Worm (Caenorhabditis elegans) whole organism, L3 larva: Measurements from ENCODE around the gene ZK54.3.

Source experiments
- R02D3.7 ChIP-seq: fragments of 150-350 bp; optimal IDR thresholded peaks from 2 replicates; lab custom pipeline; 2014; ENCODE audit warnings: missing biosample characterization, missing genetic modification characterization
- ZK546.5 ChIP-seq: sonication (generic microtip); optimal IDR thresholded peaks from 2 replicates; lab custom pipeline; 2017; ENCODE audit warnings: missing biosample characterization, missing genetic modification characterization
- aly-2 ChIP-seq: fragments of 150-350 bp; optimal IDR thresholded peaks from 2 replicates; lab custom pipeline; 2014; ENCODE audit warnings: missing biosample characterization, missing genetic modification characterization
- ama-1 ChIP-seq: fragments of 150-350 bp; optimal IDR thresholded peaks from 2 replicates; lab custom pipeline; 2018
- ceh-16 ChIP-seq: sonication (generic microtip); optimal IDR thresholded peaks from 2 replicates; lab custom pipeline; 2017; ENCODE audit warnings: missing biosample characterization, missing genetic modification characterization
- ceh-28 ChIP-seq: fragments of 150-350 bp; optimal IDR thresholded peaks from 2 replicates; lab custom pipeline; 2014; ENCODE audit warnings: missing biosample characterization, missing genetic modification reagents, missing genetic modification characterization
- ceh-9 ChIP-seq: sonication (generic microtip); optimal IDR thresholded peaks from 2 replicates; lab custom pipeline; 2018; ENCODE audit warnings: missing biosample characterization, missing genetic modification characterization
- egl-27 ChIP-seq: sonication (generic microtip); optimal IDR thresholded peaks from 4 replicates; lab custom pipeline; 2017; ENCODE audit warnings: missing biosample characterization, missing genetic modification reagents, missing genetic modification characterization
- egl-5 ChIP-seq: fragments of 150-350 bp; optimal IDR thresholded peaks from 2 replicates; lab custom pipeline; 2017; ENCODE audit warnings: missing biosample characterization, missing genetic modification reagents, missing genetic modification characterization, inconsistent platforms
- elt-1 ChIP-seq: fragments of 150-350 bp; optimal IDR thresholded peaks from 2 replicates; lab custom pipeline; 2014; ENCODE audit warnings: missing biosample characterization, missing genetic modification characterization
- elt-3 ChIP-seq, 3 experiments: fragments of 150-350 bp in 1 of 3; sonication (generic microtip) in 2 of 3; optimal IDR thresholded peaks; 2 replicates in 2 of 3; 4 replicates in 1 of 3; lab custom pipeline; 2014 to 2017; ENCODE audit warnings: missing biosample characterization in 3 of 3, missing genetic modification characterization in 3 of 3
- eor-1 ChIP-seq, 2 experiments: fragments of 150-350 bp; optimal IDR thresholded peaks; 2 replicates each; lab custom pipeline; 2014 to 2018; ENCODE audit warnings: missing biosample characterization in 2 of 2, missing genetic modification characterization in 2 of 2
- fkh-10 ChIP-seq: sonication (generic microtip); optimal IDR thresholded peaks from 2 replicates; lab custom pipeline; 2017; ENCODE audit warnings: missing biosample characterization, missing genetic modification reagents, missing genetic modification characterization
- fos-1 ChIP-seq: fragments of 150-350 bp; optimal IDR thresholded peaks from 2 replicates; lab custom pipeline; 2014; ENCODE audit warnings: missing biosample characterization, missing genetic modification characterization
- hmg-11 ChIP-seq: sonication (generic microtip); optimal IDR thresholded peaks from 2 replicates; lab custom pipeline; 2016; ENCODE audit warnings: missing genetic modification characterization, missing compliant biosample characterization
- jun-1 ChIP-seq: fragments of 150-350 bp; optimal IDR thresholded peaks from 2 replicates; lab custom pipeline; 2014; ENCODE audit warnings: missing biosample characterization, missing genetic modification reagents, missing genetic modification characterization
- lin-15B ChIP-seq: fragments of 150-350 bp; optimal IDR thresholded peaks from 2 replicates; lab custom pipeline; 2014; ENCODE audit warnings: missing biosample characterization, missing genetic modification characterization
- lin-39 ChIP-seq: fragments of 150-350 bp; optimal IDR thresholded peaks from 2 replicates; lab custom pipeline; 2018; ENCODE audit warnings: missing biosample characterization, missing genetic modification reagents, missing genetic modification characterization
- lsy-12 ChIP-seq: sonication (generic microtip); optimal IDR thresholded peaks from 2 replicates; lab custom pipeline; 2016; ENCODE audit warnings: mild to moderate bottlenecking, missing genetic modification characterization, missing compliant biosample characterization
- mdl-1 ChIP-seq: fragments of 150-350 bp; optimal IDR thresholded peaks from 2 replicates; lab custom pipeline; 2014; ENCODE audit warnings: missing biosample characterization, missing genetic modification characterization
- nfya-1 ChIP-seq: sonication (generic microtip); optimal IDR thresholded peaks from 2 replicates; lab custom pipeline; 2017; ENCODE audit warnings: missing genetic modification characterization, mild to moderate bottlenecking, missing compliant biosample characterization, antibody characterized with exemption, moderate library complexity; ENCODE audit not compliant: insufficient read depth
- nhr-11 ChIP-seq: fragments of 150-350 bp; optimal IDR thresholded peaks from 2 replicates; lab custom pipeline; 2014; ENCODE audit warnings: missing biosample characterization, missing genetic modification characterization
- nhr-12 ChIP-seq: fragments of 150-350 bp; optimal IDR thresholded peaks from 2 replicates; lab custom pipeline; 2014; ENCODE audit warnings: missing biosample characterization, missing genetic modification characterization
- nhr-23 ChIP-seq: fragments of 150-350 bp; optimal IDR thresholded peaks from 2 replicates; lab custom pipeline; 2014; ENCODE audit warnings: missing biosample characterization, missing genetic modification reagents, missing genetic modification characterization
- nhr-237 ChIP-seq: fragments of 150-350 bp; optimal IDR thresholded peaks from 2 replicates; lab custom pipeline; 2014; ENCODE audit warnings: missing biosample characterization, missing genetic modification characterization
- nhr-25 ChIP-seq: sonication (generic microtip); optimal IDR thresholded peaks from 2 replicates; lab custom pipeline; 2017; ENCODE audit warnings: missing biosample characterization, missing genetic modification characterization
- nhr-43 ChIP-seq: sonication (generic microtip); optimal IDR thresholded peaks from 2 replicates; lab custom pipeline; 2016; ENCODE audit warnings: mild to moderate bottlenecking, missing genetic modification characterization, missing compliant biosample characterization; ENCODE audit not compliant: poor library complexity, severe bottlenecking
- nhr-76 ChIP-seq: fragments of 150-350 bp; sonication (generic microtip); optimal IDR thresholded peaks from 5 replicates; lab custom pipeline; 2014; ENCODE audit warnings: missing biosample characterization, missing genetic modification characterization
- pha-4 ChIP-seq: fragments of 150-350 bp; optimal IDR thresholded peaks from 2 replicates; lab custom pipeline; 2014; ENCODE audit warnings: missing biosample characterization, missing genetic modification reagents, missing genetic modification characterization
- sea-2 ChIP-seq: fragments of 150-350 bp; sonication (generic microtip); optimal IDR thresholded peaks from 4 replicates; lab custom pipeline; 2014; ENCODE audit warnings: missing biosample characterization, missing genetic modification reagents, missing genetic modification characterization
- skn-1 ChIP-seq: fragments of 150-350 bp; optimal IDR thresholded peaks from 2 replicates; lab custom pipeline; 2014; ENCODE audit warnings: missing biosample characterization, missing genetic modification characterization
- tbx-2 ChIP-seq: sonication (generic microtip); optimal IDR thresholded peaks from 2 replicates; lab custom pipeline; 2016; ENCODE audit warnings: mild to moderate bottlenecking, missing genetic modification characterization, missing compliant biosample characterization
- unc-39 ChIP-seq: sonication (generic microtip); optimal IDR thresholded peaks from 4 replicates; lab custom pipeline; 2017; ENCODE audit warnings: missing biosample characterization, missing genetic modification characterization
- unc-62 ChIP-seq: fragments of 150-350 bp; sonication (generic microtip); optimal IDR thresholded peaks from 4 replicates; lab custom pipeline; 2014; ENCODE audit warnings: missing biosample characterization, missing genetic modification reagents, missing genetic modification characterization
- ztf-11 ChIP-seq: fragments of 150-350 bp; optimal IDR thresholded peaks from 2 replicates; lab custom pipeline; 2014; ENCODE audit warnings: missing biosample characterization, missing genetic modification characterization
- ztf-4 ChIP-seq: fragments of 150-350 bp; optimal IDR thresholded peaks from 2 replicates; lab custom pipeline; 2014; ENCODE audit warnings: missing biosample characterization, missing genetic modification characterization

ZK54.3 gene

DNA sequence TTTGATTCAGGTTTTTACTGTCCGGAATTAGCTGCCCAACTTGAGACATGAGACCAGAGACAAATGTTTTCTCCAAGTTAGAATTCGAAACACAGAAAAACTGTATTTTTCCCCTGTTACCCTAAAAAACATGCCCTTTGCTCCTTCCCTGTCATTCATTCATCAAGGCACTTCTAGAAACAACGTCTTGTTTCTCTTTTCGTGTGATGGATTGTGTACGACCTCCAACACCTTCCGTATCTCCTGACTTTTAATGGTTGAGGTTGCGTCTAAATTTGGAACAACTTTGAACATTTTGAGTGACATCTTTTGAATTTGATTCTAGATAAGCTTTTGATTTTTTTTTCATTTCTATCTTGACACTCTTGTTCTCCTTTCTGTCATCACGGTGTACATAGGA is 44.2 kb downstream of the ZK54.3 start:
- TF ChIP-seq fkh-10 (GFP tag; lab: Kevin White, UChicago), result no peak
- TF ChIP-seq nhr-25 (tag; lab: Kevin White, UChicago), result peak; percentile 26

ce11 chrX:17421532-17422078 is 45.2 kb downstream of the ZK54.3 start, which contains the start of gene osm-11:
TSS of gene osm-11 (minus strand) at chrX:17421582.
- TF ChIP-seq nhr-43, result peak; percentile 89
- peak; percentile 26 to 78 (median 41) for TF ChIP-seq elt-3 (tag; optimal IDR thresholded peaks at IDR 0.05; lab: Kevin White, UChicago)
- peak; percentile 46 for TF ChIP-seq nhr-23 (tag; lab: Kevin White, UChicago)
- TF ChIP-seq nhr-11 (tag; lab: Kevin White, UChicago), result no peak
- TF ChIP-seq nhr-237 (tag; lab: Kevin White, UChicago), result no peak
- TF ChIP-seq lin-39, result peak; percentile 2
- peak; percentile 45 for TF ChIP-seq nhr-25 (tag; lab: Kevin White, UChicago)
- no peak for TF ChIP-seq fkh-10 (GFP tag; lab: Kevin White, UChicago)
- TF ChIP-seq, all 47 proteins: peak for 5

- no peak for TF ChIP-seq nhr-237 (tag; lab: Kevin White, UChicago)
- TF ChIP-seq ZK546.5 (tag; lab: Kevin White, UChicago), result no peak
- no peak for TF ChIP-seq lin-39
- TF ChIP-seq ceh-9 (tag; lab: Kevin White, UChicago), result no peak
- TF ChIP-seq egl-27, result no peak
- no peak for TF ChIP-seq mdl-1 (tag; lab: Kevin White, UChicago)
- no peak for TF ChIP-seq nhr-11 (tag; lab: Kevin White, UChicago)
- TF ChIP-seq fkh-10 (GFP tag; lab: Kevin White, UChicago), result no peak
- TF ChIP-seq lin-15B, result no peak
- TF ChIP-seq nhr-43, result peak; percentile 81
- TF ChIP-seq nfya-1 (tag; lab: Kevin White, UChicago), result peak; percentile 32
- TF ChIP-seq pha-4 (tag; lab: Kevin White, UChicago), result no peak
- TF ChIP-seq egl-5 (tag; lab: Kevin White, UChicago), result no peak
- peak; percentile 99 for TF ChIP-seq ama-1 (lab: Kevin White, UChicago)
- TF ChIP-seq nhr-25 (tag; lab: Kevin White, UChicago), result peak; percentile 74
- TF ChIP-seq ztf-4 (tag; lab: Kevin White, UChicago), result peak; percentile 24
- peak; percentile 20 for TF ChIP-seq jun-1
- TF ChIP-seq fos-1 (tag; lab: Kevin White, UChicago), result no peak
- no peak for TF ChIP-seq elt-3 (tag; optimal IDR thresholded peaks at IDR 0.05; lab: Kevin White, UChicago)
- no peak for TF ChIP-seq unc-39 (tag; lab: Kevin White, UChicago)
- no peak for TF ChIP-seq elt-1 (tag; lab: Kevin White, UChicago)
- no peak for TF ChIP-seq hmg-11
- TF ChIP-seq lsy-12, result peak; percentile 69
- no peak for TF ChIP-seq skn-1 (tag; lab: Kevin White, UChicago)
Measured at ce11 chrX:17420585-17421459, 46.0 kb downstream of the ZK54.3 start.

DNA sequence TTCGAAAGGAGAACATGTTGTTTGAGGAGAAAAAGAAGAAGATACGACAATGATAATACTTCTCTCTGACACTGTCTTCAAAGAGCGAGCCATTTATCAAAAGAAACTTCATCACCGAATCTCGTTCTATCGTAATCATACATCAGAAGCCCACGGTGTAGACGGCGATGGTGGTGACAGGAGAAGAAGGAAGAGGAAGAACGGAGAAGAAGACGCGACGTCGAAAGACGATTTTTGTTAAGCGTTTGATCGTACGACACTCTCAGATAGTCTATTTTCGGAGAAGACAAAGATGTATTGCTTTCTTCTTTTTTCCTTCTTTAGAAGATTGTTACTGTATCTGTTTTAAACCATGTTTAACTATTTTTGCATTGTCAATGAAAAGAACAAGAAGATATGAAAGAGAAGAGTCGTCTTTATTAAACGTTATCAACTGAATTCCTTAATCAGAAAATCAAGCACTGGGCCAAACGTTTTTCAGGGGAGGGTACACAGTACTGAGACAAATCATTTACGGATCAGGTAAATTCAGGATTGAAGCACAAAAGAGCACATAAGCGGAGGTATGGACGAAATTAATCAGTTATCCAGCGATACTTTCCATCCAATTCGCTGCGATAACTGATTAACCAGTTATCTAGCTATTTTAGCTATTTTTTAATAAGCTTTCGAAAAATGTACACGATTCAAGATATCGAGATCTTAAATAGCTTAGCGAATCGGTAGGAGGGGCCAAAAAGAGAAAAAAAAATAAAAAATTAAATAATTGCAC is 46.8 kb downstream of the ZK54.3 start:
- TF ChIP-seq fkh-10 (GFP tag; lab: Kevin White, UChicago), result no peak
- TF ChIP-seq lsy-12, result peak; percentile 52
- peak in 2 of 3 experiments; percentile 28 to 58 for TF ChIP-seq elt-3 (tag; optimal IDR thresholded peaks at IDR 0.05; lab: Kevin White, UChicago)
- TF ChIP-seq tbx-2 (tag; lab: Kevin White, UChicago), result peak; percentile 69
- no peak for TF ChIP-seq sea-2
- no peak for TF ChIP-seq pha-4 (tag; lab: Kevin White, UChicago)
- TF ChIP-seq nhr-23 (tag; lab: Kevin White, UChicago), result peak; percentile 87
- TF ChIP-seq nhr-12 (tag; lab: Kevin White, UChicago), result no peak
- peak; percentile 45 for TF ChIP-seq unc-62 (GFP tag; lab: Kevin White, UChicago)
- TF ChIP-seq nhr-43, result peak; percentile 81
- no peak for TF ChIP-seq skn-1 (tag; lab: Kevin White, UChicago)
- TF ChIP-seq ceh-28, result peak; percentile 48
- no peak for TF ChIP-seq ceh-16
- peak; percentile 62 for TF ChIP-seq ztf-4 (tag; lab: Kevin White, UChicago)
- peak; percentile 97 for TF ChIP-seq ama-1 (lab: Kevin White, UChicago)
- no peak for TF ChIP-seq nhr-11 (tag; lab: Kevin White, UChicago)
- TF ChIP-seq nhr-76 (tag; lab: Kevin White, UChicago), result peak; percentile 41
- no peak for TF ChIP-seq eor-1 (tag; optimal IDR thresholded peaks at IDR 0.05; lab: Kevin White, UChicago)
- peak; percentile 87 for TF ChIP-seq nhr-25 (tag; lab: Kevin White, UChicago)
- TF ChIP-seq hmg-11, result peak; percentile 5
- TF ChIP-seq ZK546.5 (tag; lab: Kevin White, UChicago), result no peak
- TF ChIP-seq egl-5 (tag; lab: Kevin White, UChicago), result no peak
- TF ChIP-seq R02D3.7 (tag; lab: Kevin White, UChicago), result peak; percentile 22
- peak; percentile 15 for TF ChIP-seq fos-1 (tag; lab: Kevin White, UChicago)
- TF ChIP-seq ztf-11 (tag; lab: Kevin White, UChicago), result no peak
- TF ChIP-seq lin-15B, result no peak
- no peak for TF ChIP-seq aly-2
